Fruit fly (Drosophila melanogaster) whole organism, prepupa: ENCODE measurements around the gene Dph5.

Source experiments
- Blimp-1 ChIP-seq: fragments of 200-800 bp; sonication (Bioruptor generic); optimal IDR thresholded peaks from 3 replicates; lab custom pipeline; 2017; ENCODE audit warnings: missing biosample characterization, missing genetic modification characterization, mild to moderate bottlenecking, moderate library complexity, missing genetic modification reagents
- CG10631 ChIP-seq: fragments of 200-800 bp; sonication (Bioruptor generic); optimal IDR thresholded peaks from 2 replicates; lab custom pipeline; 2016; ENCODE audit warnings: missing biosample characterization, missing genetic modification characterization
- CG10669 ChIP-seq: fragments of 200-800 bp; sonication (Bioruptor generic); optimal IDR thresholded peaks from 3 replicates; lab custom pipeline; 2018; ENCODE audit warnings: missing biosample characterization, mild to moderate bottlenecking, missing genetic modification characterization, moderate library complexity
- CG11294 ChIP-seq: fragments of 200-800 bp; sonication (Bioruptor generic); IDR thresholded peaks from 2 replicates; pipeline ENCODE4 v1.3.6; 2022; ENCODE audit warnings: missing biosample characterization, missing genetic modification characterization
- CG11762 ChIP-seq: fragments of 200-800 bp; sonication (Bioruptor generic); optimal IDR thresholded peaks from 3 replicates; lab custom pipeline; 2016; ENCODE audit warnings: missing biosample characterization, missing genetic modification characterization; ENCODE audit not compliant: insufficient read depth
- CG11902 ChIP-seq: fragments of 200-800 bp; sonication (Bioruptor generic); optimal IDR thresholded peaks from 3 replicates; lab custom pipeline; 2016; ENCODE audit warnings: missing biosample characterization, missing genetic modification characterization
- CG15336 ChIP-seq: fragments of 200-800 bp; sonication (Bioruptor generic); IDR thresholded peaks from 2 replicates; pipeline ENCODE4 v1.3.6; 2022; ENCODE audit warnings: missing biosample characterization, missing genetic modification characterization
- CG1621 ChIP-seq: fragments of 200-800 bp; sonication (Bioruptor generic); optimal IDR thresholded peaks from 3 replicates; lab custom pipeline; 2018; ENCODE audit warnings: missing biosample characterization, mild to moderate bottlenecking, missing genetic modification characterization
- CG16779 ChIP-seq: fragments of 200-800 bp; sonication (Bioruptor generic); optimal IDR thresholded peaks from 3 replicates; lab custom pipeline; 2017; ENCODE audit warnings: missing biosample characterization, mild to moderate bottlenecking, missing genetic modification characterization
- CG31627 ChIP-seq: fragments of 200-800 bp; sonication (Bioruptor generic); optimal IDR thresholded peaks from 3 replicates; lab custom pipeline; 2016; ENCODE audit warnings: missing biosample characterization, missing genetic modification characterization
- CG32006 ChIP-seq: fragments of 200-800 bp; sonication (Bioruptor generic); optimal IDR thresholded peaks from 3 replicates; lab custom pipeline; 2017; ENCODE audit warnings: missing biosample characterization, mild to moderate bottlenecking, missing genetic modification characterization
- CG3919 ChIP-seq: fragments of 200-800 bp; sonication (Bioruptor generic); optimal IDR thresholded peaks from 3 replicates; lab custom pipeline; 2016; ENCODE audit warnings: missing biosample characterization, missing genetic modification characterization
- CG6163 ChIP-seq: fragments of 200-800 bp; sonication (Bioruptor generic); IDR thresholded peaks from 3 replicates; pipeline ENCODE4 v1.3.6; 2022; ENCODE audit warnings: missing biosample characterization, missing genetic modification characterization
- CG6276 ChIP-seq: fragments of 200-800 bp; sonication (Bioruptor generic); optimal IDR thresholded peaks from 2 replicates; lab custom pipeline; 2017; ENCODE audit warnings: missing biosample characterization, mild to moderate bottlenecking, missing genetic modification characterization
- CG6808 ChIP-seq: fragments of 200-800 bp; sonication (Bioruptor generic); optimal IDR thresholded peaks from 3 replicates; lab custom pipeline; 2017; ENCODE audit warnings: missing biosample characterization, missing genetic modification characterization, mild to moderate bottlenecking, moderate library complexity, missing genetic modification reagents
- CG6854 ChIP-seq: fragments of 200-800 bp; sonication (Bioruptor generic); optimal IDR thresholded peaks from 2 replicates; lab custom pipeline; 2017; ENCODE audit warnings: missing biosample characterization, mild to moderate bottlenecking, missing genetic modification characterization
- CG8119 ChIP-seq: fragments of 200-800 bp; sonication (Bioruptor generic); IDR thresholded peaks from 3 replicates; pipeline ENCODE4 v1.3.6; 2022; ENCODE audit warnings: missing biosample characterization, missing genetic modification characterization
- CG8319 ChIP-seq: fragments of 200-800 bp; sonication (Bioruptor generic); optimal IDR thresholded peaks from 3 replicates; lab custom pipeline; 2016; ENCODE audit warnings: missing biosample characterization, missing genetic modification characterization
- CG8632 ChIP-seq: fragments of 200-800 bp; sonication (Bioruptor generic); optimal IDR thresholded peaks from 3 replicates; lab custom pipeline; 2016; ENCODE audit warnings: missing biosample characterization, missing genetic modification characterization
- CG9139 ChIP-seq: fragments of 200-800 bp; sonication (Bioruptor generic); optimal IDR thresholded peaks from 3 replicates; lab custom pipeline; 2017; ENCODE audit warnings: missing biosample characterization, mild to moderate bottlenecking, missing genetic modification characterization
- Eip75B ChIP-seq: fragments of 200-800 bp; sonication (Bioruptor generic); optimal IDR thresholded peaks from 3 replicates; lab custom pipeline; 2016; ENCODE audit warnings: missing biosample characterization, missing genetic modification characterization
- Eip78C ChIP-seq: fragments of 200-800 bp; sonication (Bioruptor generic); peaks from one replicate; lab custom pipeline; 2016; ENCODE audit warnings: missing biosample characterization, missing genetic modification characterization
- Ets21C ChIP-seq: fragments of 200-800 bp; sonication (Bioruptor generic); optimal IDR thresholded peaks from 3 replicates; lab custom pipeline; 2016; ENCODE audit warnings: missing biosample characterization, missing genetic modification characterization
- Gug ChIP-seq: fragments of 200-800 bp; sonication (Bioruptor generic); IDR thresholded peaks from 2 replicates; pipeline ENCODE4 v1.3.6; 2022; ENCODE audit warnings: missing biosample characterization, missing genetic modification characterization
- Hr39 ChIP-seq: fragments of 200-800 bp; sonication (Bioruptor generic); optimal IDR thresholded peaks from 2 replicates; lab custom pipeline; 2016; ENCODE audit warnings: missing biosample characterization, missing genetic modification characterization
- Lpt ChIP-seq: fragments of 200-800 bp; sonication (Bioruptor generic); optimal IDR thresholded peaks from 3 replicates; lab custom pipeline; 2016; ENCODE audit warnings: missing biosample characterization, missing genetic modification characterization
- Met ChIP-seq: fragments of 200-800 bp; sonication (Bioruptor generic); optimal IDR thresholded peaks from 3 replicates; lab custom pipeline; 2016; ENCODE audit warnings: missing biosample characterization, missing genetic modification characterization
- Smox ChIP-seq: fragments of 200-800 bp; sonication (Bioruptor generic); optimal IDR thresholded peaks from 3 replicates; lab custom pipeline; 2016; ENCODE audit warnings: missing biosample characterization, missing genetic modification characterization
- Sox102F ChIP-seq: fragments of 200-800 bp; sonication (Bioruptor generic); optimal IDR thresholded peaks from 2 replicates; lab custom pipeline; 2016; ENCODE audit warnings: missing biosample characterization, mild to moderate bottlenecking, missing genetic modification characterization
- Sox14 ChIP-seq: fragments of 200-800 bp; sonication (Bioruptor generic); optimal IDR thresholded peaks from 3 replicates; lab custom pipeline; 2016; ENCODE audit warnings: missing biosample characterization, missing genetic modification characterization
- Sox15 ChIP-seq: fragments of 200-800 bp; sonication (Bioruptor generic); optimal IDR thresholded peaks from 3 replicates; lab custom pipeline; 2016; ENCODE audit warnings: missing biosample characterization, missing genetic modification characterization
- achi ChIP-seq: fragments of 200-800 bp; sonication (Bioruptor generic); optimal IDR thresholded peaks from 3 replicates; lab custom pipeline; 2016; ENCODE audit warnings: missing biosample characterization, missing genetic modification characterization
- acj6 ChIP-seq: fragments of 200-800 bp; sonication (Bioruptor generic); optimal IDR thresholded peaks from 3 replicates; lab custom pipeline; 2016; ENCODE audit warnings: missing biosample characterization, missing genetic modification characterization
- cyc ChIP-seq: fragments of 200-800 bp; sonication (Bioruptor generic); optimal IDR thresholded peaks from 3 replicates; lab custom pipeline; 2016; ENCODE audit warnings: missing biosample characterization, missing genetic modification characterization
- dsx ChIP-seq: fragments of 200-800 bp; optimal IDR thresholded peaks from 3 replicates; lab custom pipeline; 2019; ENCODE audit warnings: missing biosample characterization, mild to moderate bottlenecking, missing genetic modification characterization, moderate library complexity; ENCODE audit not compliant: poor library complexity, severe bottlenecking
- eg ChIP-seq: fragments of 200-800 bp; sonication (Bioruptor generic); IDR thresholded peaks from 3 replicates; pipeline ENCODE4 v1.3.6; 2022; ENCODE audit warnings: missing biosample characterization, missing genetic modification characterization
- esn ChIP-seq: fragments of 200-800 bp; sonication (Bioruptor generic); optimal IDR thresholded peaks from 2 replicates; lab custom pipeline; 2016; ENCODE audit warnings: missing biosample characterization, mild to moderate bottlenecking, missing genetic modification characterization, moderate library complexity
- fd59A ChIP-seq: fragments of 200-800 bp; sonication (Bioruptor generic); optimal IDR thresholded peaks from 2 replicates; lab custom pipeline; 2017; ENCODE audit warnings: missing biosample characterization, mild to moderate bottlenecking, missing genetic modification characterization, missing genetic modification reagents
- fd85E ChIP-seq: fragments of 200-800 bp; sonication (Bioruptor generic); optimal IDR thresholded peaks from 3 replicates; lab custom pipeline; 2016; ENCODE audit warnings: missing biosample characterization, missing genetic modification characterization
- fkh ChIP-seq: fragments of 200-800 bp; sonication (Bioruptor generic); optimal IDR thresholded peaks from 3 replicates; lab custom pipeline; 2017; ENCODE audit warnings: missing biosample characterization, mild to moderate bottlenecking, missing genetic modification characterization, moderate library complexity
- lz ChIP-seq: fragments of 200-800 bp; sonication (Bioruptor generic); optimal IDR thresholded peaks from 3 replicates; lab custom pipeline; 2016; ENCODE audit warnings: missing biosample characterization, missing genetic modification characterization
- pdm3 ChIP-seq: fragments of 200-800 bp; sonication (Bioruptor generic); optimal IDR thresholded peaks from 3 replicates; lab custom pipeline; 2016; ENCODE audit warnings: missing biosample characterization, missing genetic modification characterization
- salr ChIP-seq, 2 experiments: fragments of 200-800 bp; sonication (Bioruptor generic); optimal IDR thresholded peaks; 3 replicates each; lab custom pipeline; 2016 to 2018; ENCODE audit warnings: missing biosample characterization in 2 of 2, missing genetic modification characterization in 2 of 2, mild to moderate bottlenecking in 1 of 2
- spab ChIP-seq: fragments of 200-800 bp; sonication (Bioruptor generic); optimal IDR thresholded peaks from 2 replicates; lab custom pipeline; 2017; ENCODE audit warnings: missing biosample characterization, mild to moderate bottlenecking, missing genetic modification characterization, missing genetic modification reagents
- ss ChIP-seq, 2 experiments: fragments of 200-800 bp; sonication (Bioruptor generic); optimal IDR thresholded peaks; 2 replicates in 1 of 2; 3 replicates in 1 of 2; lab custom pipeline; 2017 to 2018; ENCODE audit warnings: mild to moderate bottlenecking in 2 of 2, missing biosample characterization in 2 of 2, missing genetic modification characterization in 2 of 2, moderate library complexity in 1 of 2
- svp ChIP-seq: fragments of 200-800 bp; sonication (Bioruptor generic); peaks from one replicate; lab custom pipeline; 2016; ENCODE audit warnings: missing biosample characterization, missing genetic modification characterization
- topi ChIP-seq: fragments of 200-800 bp; sonication (Bioruptor generic); optimal IDR thresholded peaks from 3 replicates; lab custom pipeline; 2016; ENCODE audit warnings: missing biosample characterization, missing genetic modification characterization

Dph5 gene

dm6 chr3R:22594257-22594656 is 11.2 kb upstream of the Dph5 start (continued):
- TF ChIP-seq achi (GFP tag; lab: Kevin White, UChicago) (peak; percentile 18), CG10631 (GFP tag; lab: Kevin White, UChicago) (peak; percentile 6), CG16779 (tag; lab: Kevin White, UChicago) (no peak), svp (no peak), topi (GFP tag; lab: Kevin White, UChicago) (no peak), cyc (GFP tag; lab: Kevin White, UChicago) (no peak), Met (GFP tag; lab: Kevin White, UChicago) (no peak), eg (peak; percentile 77; the same call in 2 of the 3 replicates), CG6276 (GFP tag; lab: Kevin White, UChicago) (peak; percentile 76), CG32006 (GFP tag; lab: Kevin White, UChicago) (peak; percentile 78), Lpt (GFP tag; lab: Kevin White, UChicago) (peak; percentile 35), fd85E (GFP tag; lab: Kevin White, UChicago) (no peak), ss (GFP tag; optimal IDR thresholded peaks at IDR 0.05; lab: Kevin White, UChicago) (no peak), CG8319 (GFP tag; lab: Kevin White, UChicago) (no peak), Sox14 (GFP tag; lab: Kevin White, UChicago) (no peak), salr (GFP tag; optimal IDR thresholded peaks at IDR 0.05; lab: Kevin White, UChicago) (peak in 1 of 2 experiments; percentile 63), Smox (GFP tag; lab: Kevin White, UChicago) (no peak), esn (GFP tag; lab: Kevin White, UChicago) (no peak), dsx (no peak), spab (no peak), Ets21C (GFP tag; lab: Kevin White, UChicago) (no peak), Sox102F (GFP tag; lab: Kevin White, UChicago) (no peak), fkh (no peak), CG8632 (GFP tag; lab: Kevin White, UChicago) (no peak), CG15336 (GFP tag; lab: Robert Waterston, UW) (peak; percentile 63), CG8119 (GFP tag; lab: Robert Waterston, UW) (peak; percentile 70), lz (GFP tag; lab: Kevin White, UChicago) (no peak), CG6854 (GFP tag; lab: Kevin White, UChicago) (no peak), CG6808 (GFP tag; lab: Kevin White, UChicago) (no peak), Hr39 (GFP tag; lab: Kevin White, UChicago) (no peak), CG31627 (no peak), CG1621 (tag; lab: Kevin White, UChicago) (no peak)
- TF ChIP-seq, all 60 proteins: peak for 17

dm6 chr3R:22590668-22591275 is 7.7 kb upstream of the Dph5 start:
- no peak for TF ChIP-seq CG11902 (GFP tag; lab: Kevin White, UChicago)
- TF ChIP-seq fd59A (GFP tag; lab: Kevin White, UChicago), result peak; percentile 40
- TF ChIP-seq cyc (GFP tag; lab: Kevin White, UChicago), result peak; percentile 4
- peak; percentile 77 for TF ChIP-seq CG6276 (GFP tag; lab: Kevin White, UChicago)
- peak; percentile 23 for TF ChIP-seq Smox (GFP tag; lab: Kevin White, UChicago)
- peak; percentile 44 for TF ChIP-seq CG31627
- TF ChIP-seq CG9139, result no peak
- peak; percentile 24 for TF ChIP-seq CG11762 (GFP tag; lab: Kevin White, UChicago)
- peak; percentile 71; the same call in 2 of the 3 replicates for TF ChIP-seq CG8119 (GFP tag; lab: Robert Waterston, UW)
- peak; percentile 22 for TF ChIP-seq Sox102F (GFP tag; lab: Kevin White, UChicago)
- TF ChIP-seq Gug (GFP tag; lab: Robert Waterston, UW), result peak; percentile 57
- TF ChIP-seq Eip78C (GFP tag; lab: Kevin White, UChicago), result peak; percentile 79
- no peak for TF ChIP-seq Sox15 (GFP tag; lab: Kevin White, UChicago)
- peak; percentile 64 for TF ChIP-seq esn (GFP tag; lab: Kevin White, UChicago)
- no peak for TF ChIP-seq CG6854 (GFP tag; lab: Kevin White, UChicago)
- peak; percentile 16 for TF ChIP-seq topi (GFP tag; lab: Kevin White, UChicago)
- TF ChIP-seq Eip75B, result peak; percentile 62
- TF ChIP-seq Blimp-1 (GFP tag; lab: Kevin White, UChicago), result no peak
- TF ChIP-seq eg, result peak; percentile 64; the same call in 1 of the 3 replicates
- peak; percentile 39; the same call in 2 of the 3 replicates for TF ChIP-seq CG6163 (GFP tag; lab: Robert Waterston, UW)
- TF ChIP-seq CG8319 (GFP tag; lab: Kevin White, UChicago), result no peak
- peak; percentile 55 for TF ChIP-seq CG3919 (GFP tag; lab: Kevin White, UChicago)
- peak; percentile 72 for TF ChIP-seq pdm3
- TF ChIP-seq acj6 (GFP tag; lab: Kevin White, UChicago), result peak; percentile 65
- peak; percentile 76 for TF ChIP-seq fkh
- peak; percentile 22 for TF ChIP-seq CG6808 (GFP tag; lab: Kevin White, UChicago)
- TF ChIP-seq fd85E (GFP tag; lab: Kevin White, UChicago), result no peak
- no peak for TF ChIP-seq CG10669
- TF ChIP-seq CG8632 (GFP tag; lab: Kevin White, UChicago), result peak; percentile 45
- TF ChIP-seq CG11294, result no peak; the same call in 1 of the 2 replicates
- peak; percentile 10 for TF ChIP-seq Ets21C (GFP tag; lab: Kevin White, UChicago)
